Fruit fly (Drosophila melanogaster) whole organism, embryonic: ENCODE data around the gene CG10137.

Experiments used
- Abd-B ChIP-seq: fragments of 200-800 bp; sonication (Bioruptor generic); optimal IDR thresholded peaks from 2 replicates; lab custom pipeline; 2018; ENCODE audit warnings: missing biosample characterization, mild to moderate bottlenecking, missing genetic modification characterization, moderate library complexity
- Bteb2 ChIP-seq: fragments of 200-800 bp; sonication (Bioruptor generic); optimal IDR thresholded peaks from 2 replicates; lab custom pipeline; 2016; ENCODE audit warnings: missing biosample characterization, missing genetic modification characterization
- C15 ChIP-seq: fragments of 200-800 bp; sonication (Bioruptor generic); IDR thresholded peaks from 3 replicates; pipeline ENCODE4 v1.3.6; 2022; ENCODE audit warnings: missing biosample characterization, missing genetic modification characterization
- CG11504 ChIP-seq: fragments of 200-800 bp; sonication (Bioruptor generic); optimal IDR thresholded peaks from 3 replicates; lab custom pipeline; 2019; ENCODE audit warnings: missing biosample characterization, mild to moderate bottlenecking, missing genetic modification characterization, moderate library complexity
- CG11695 ChIP-seq: fragments of 200-800 bp; sonication (Bioruptor generic); IDR thresholded peaks from 3 replicates; pipeline ENCODE4 v1.3.6; 2022; ENCODE audit warnings: missing biosample characterization, missing genetic modification characterization
- CG13424 ChIP-seq: fragments of 200-800 bp; sonication (Bioruptor generic); optimal IDR thresholded peaks from 2 replicates; lab custom pipeline; 2019; ENCODE audit warnings: missing biosample characterization, mild to moderate bottlenecking, missing genetic modification characterization, moderate library complexity
- CG13894 ChIP-seq: fragments of 200-800 bp; sonication (Bioruptor generic); optimal IDR thresholded peaks from 3 replicates; lab custom pipeline; 2018; ENCODE audit warnings: missing biosample characterization, mild to moderate bottlenecking, missing genetic modification characterization, moderate library complexity
- CG14014 ChIP-seq: fragments of 200-800 bp; sonication (Bioruptor generic); IDR thresholded peaks from 2 replicates; pipeline ENCODE4 v1.3.6; 2022; ENCODE audit warnings: missing biosample characterization, missing genetic modification characterization
- CG14710 ChIP-seq: fragments of 200-800 bp; sonication (Bioruptor generic); optimal IDR thresholded peaks from 3 replicates; lab custom pipeline; 2019; ENCODE audit warnings: missing biosample characterization, mild to moderate bottlenecking, missing genetic modification characterization, moderate library complexity
- CG1603 ChIP-seq: fragments of 200-800 bp; sonication (Bioruptor generic); optimal IDR thresholded peaks from 2 replicates; lab custom pipeline; 2019; ENCODE audit warnings: missing biosample characterization, mild to moderate bottlenecking, missing genetic modification characterization, moderate library complexity
- CG1647 ChIP-seq: fragments of 200-800 bp; sonication (Bioruptor generic); optimal IDR thresholded peaks from 3 replicates; lab custom pipeline; 2016; ENCODE audit warnings: missing biosample characterization, missing genetic modification characterization
- CG17802 ChIP-seq: fragments of 200-800 bp; sonication (Bioruptor generic); optimal IDR thresholded peaks from 2 replicates; lab custom pipeline; 2018; ENCODE audit warnings: missing biosample characterization, mild to moderate bottlenecking, missing genetic modification characterization, moderate library complexity
- CG2129 ChIP-seq: fragments of 200-800 bp; sonication (Bioruptor generic); IDR thresholded peaks from 2 replicates; pipeline ENCODE4 v1.3.6; 2022; ENCODE audit warnings: missing biosample characterization, missing genetic modification characterization; ENCODE audit not compliant: partially characterized antibody
- CG2875 ChIP-seq: fragments of 200-800 bp; sonication (Bioruptor generic); optimal IDR thresholded peaks from 2 replicates; lab custom pipeline; 2017; ENCODE audit warnings: missing biosample characterization, mild to moderate bottlenecking, missing genetic modification characterization, missing genetic modification reagents
- CG30403 ChIP-seq: fragments of 200-800 bp; sonication (Bioruptor generic); optimal IDR thresholded peaks from 3 replicates; lab custom pipeline; 2016; ENCODE audit warnings: missing biosample characterization, missing genetic modification characterization
- CG3163 ChIP-seq: fragments of 200-800 bp; sonication (Bioruptor generic); optimal IDR thresholded peaks from 3 replicates; lab custom pipeline; 2016; ENCODE audit warnings: missing biosample characterization, missing genetic modification characterization
- CG34376 ChIP-seq: fragments of 200-800 bp; sonication (Bioruptor generic); optimal IDR thresholded peaks from 2 replicates; lab custom pipeline; 2018; ENCODE audit warnings: missing biosample characterization, mild to moderate bottlenecking, missing genetic modification characterization
- CG5245 ChIP-seq: fragments of 200-800 bp; sonication (Bioruptor generic); optimal IDR thresholded peaks from 3 replicates; lab custom pipeline; 2016; ENCODE audit warnings: missing biosample characterization, missing genetic modification characterization
- CG6254 ChIP-seq: fragments of 200-800 bp; sonication (Bioruptor generic); optimal IDR thresholded peaks from 3 replicates; lab custom pipeline; 2017; ENCODE audit warnings: mild to moderate bottlenecking, missing biosample characterization, missing genetic modification reagents, missing genetic modification characterization
- CG8089 ChIP-seq: fragments of 200-800 bp; sonication (Bioruptor generic); optimal IDR thresholded peaks from 3 replicates; lab custom pipeline; 2016; ENCODE audit warnings: missing biosample characterization, missing genetic modification characterization
- CG8290 ChIP-seq, 3 experiments: fragments of 200-800 bp; sonication (Bioruptor generic); optimal IDR thresholded peaks; 2 replicates each; lab custom pipeline; 2016 to 2019; ENCODE audit warnings: missing biosample characterization in 3 of 3, missing genetic modification characterization in 3 of 3, mild to moderate bottlenecking in 2 of 3, moderate library complexity in 1 of 3
- CG8478 ChIP-seq: fragments of >200 bp; optimal IDR thresholded peaks from 2 replicates; lab custom pipeline; 2018
- CG9609 ChIP-seq: fragments of 200-800 bp; sonication (Bioruptor generic); optimal IDR thresholded peaks from 3 replicates; lab custom pipeline; 2016; ENCODE audit warnings: missing biosample characterization, missing genetic modification characterization
- CTCF ChIP-seq: fragments of 200-800 bp; sonication (Bioruptor generic); optimal IDR thresholded peaks from 2 replicates; lab custom pipeline; 2017; ENCODE audit warnings: missing biosample characterization, mild to moderate bottlenecking, missing genetic modification characterization, moderate library complexity
- Doc2 ChIP-seq: fragments of 200-800 bp; sonication (Bioruptor generic); IDR thresholded peaks from 2 replicates; pipeline ENCODE4 v1.3.6; 2022; ENCODE audit warnings: missing biosample characterization, missing genetic modification characterization
- E2f1 ChIP-seq: fragments of 200-800 bp; sonication (Bioruptor generic); IDR thresholded peaks from 2 replicates; pipeline ENCODE4 v1.3.6; 2022; ENCODE audit warnings: missing biosample characterization, missing genetic modification characterization
- HLH3B ChIP-seq: fragments of 200-800 bp; sonication (Bioruptor generic); IDR thresholded peaks from 2 replicates; pipeline ENCODE4 v1.3.6; 2022; ENCODE audit warnings: missing biosample characterization, missing genetic modification characterization
- Hsf ChIP-seq: fragments of 200-800 bp; sonication (Bioruptor generic); optimal IDR thresholded peaks from 3 replicates; lab custom pipeline; 2016; ENCODE audit warnings: missing biosample characterization, missing genetic modification characterization
- Mrtf ChIP-seq: fragments of 200-800 bp; sonication (Bioruptor generic); IDR thresholded peaks from 3 replicates; pipeline ENCODE4 v1.3.6; 2022; ENCODE audit warnings: missing biosample characterization, missing genetic modification characterization
- Ravus ChIP-seq: fragments of 200-800 bp; sonication (Bioruptor generic); IDR thresholded peaks from 2 replicates; pipeline ENCODE4 v1.3.6; 2022; ENCODE audit warnings: missing biosample characterization, missing genetic modification characterization
- Side ChIP-seq: fragments of 200-800 bp; sonication (Bioruptor generic); optimal IDR thresholded peaks from 2 replicates; lab custom pipeline; 2016; ENCODE audit warnings: missing biosample characterization, missing genetic modification characterization
- Sox100B ChIP-seq: fragments of 200-800 bp; sonication (Bioruptor generic); optimal IDR thresholded peaks from 3 replicates; lab custom pipeline; 2018; ENCODE audit warnings: missing biosample characterization, mild to moderate bottlenecking, missing genetic modification characterization
- Spps ChIP-seq: fragments of 200-800 bp; sonication (Bioruptor generic); optimal IDR thresholded peaks from 2 replicates; lab custom pipeline; 2018; ENCODE audit warnings: missing biosample characterization, mild to moderate bottlenecking, missing genetic modification characterization
- Sry-δ ChIP-seq: fragments of 200-800 bp; sonication (Bioruptor generic); optimal IDR thresholded peaks from 2 replicates; lab custom pipeline; 2016; ENCODE audit warnings: missing biosample characterization, missing genetic modification characterization
- TFAM ChIP-seq: fragments of 200-800 bp; sonication (Bioruptor generic); optimal IDR thresholded peaks from 2 replicates; lab custom pipeline; 2017; ENCODE audit warnings: missing biosample characterization, missing genetic modification characterization, inconsistent platforms
- bbx ChIP-seq: fragments of 200-800 bp; sonication (Bioruptor generic); IDR thresholded peaks from 2 replicates; pipeline ENCODE4 v1.3.6; 2022; ENCODE audit warnings: missing biosample characterization, missing genetic modification characterization; ENCODE audit not compliant: partially characterized antibody
- dan ChIP-seq: fragments of 200-800 bp; sonication (Bioruptor generic); IDR thresholded peaks from 2 replicates; pipeline ENCODE4 v1.3.6; 2022; ENCODE audit warnings: missing biosample characterization, missing genetic modification characterization
- danr ChIP-seq: fragments of 200-800 bp; sonication (Bioruptor generic); IDR thresholded peaks from 2 replicates; pipeline ENCODE4 v1.3.6; 2022; ENCODE audit warnings: missing biosample characterization, missing genetic modification characterization
- dimm ChIP-seq: fragments of 200-800 bp; sonication (Bioruptor generic); IDR thresholded peaks from 2 replicates; pipeline ENCODE4 v1.3.6; 2022; ENCODE audit warnings: missing biosample characterization, missing genetic modification characterization
- gem ChIP-seq: fragments of 200-800 bp; sonication (Bioruptor generic); optimal IDR thresholded peaks from 2 replicates; lab custom pipeline; 2019; ENCODE audit warnings: missing biosample characterization, mild to moderate bottlenecking, missing genetic modification characterization, moderate library complexity
- hb ChIP-seq: fragments of 200-800 bp; sonication (Bioruptor generic); IDR thresholded peaks from 3 replicates; pipeline ENCODE4 v1.3.6; 2022; ENCODE audit warnings: missing biosample characterization, missing genetic modification characterization; ENCODE audit not compliant: partially characterized antibody
- inv ChIP-seq: fragments of 200-800 bp; sonication (Bioruptor generic); IDR thresholded peaks from 2 replicates; pipeline ENCODE4 v1.3.6; 2022; ENCODE audit warnings: missing biosample characterization, missing genetic modification characterization; ENCODE audit not compliant: partially characterized antibody
- nerfin-2 ChIP-seq: fragments of 200-800 bp; sonication (Bioruptor generic); IDR thresholded peaks from 2 replicates; pipeline ENCODE4 v1.3.6; 2022; ENCODE audit warnings: missing biosample characterization, missing genetic modification characterization; ENCODE audit not compliant: partially characterized antibody
- org-1 ChIP-seq: fragments of 200-800 bp; sonication (Bioruptor generic); optimal IDR thresholded peaks from 2 replicates; lab custom pipeline; 2017; ENCODE audit warnings: missing biosample characterization, missing genetic modification characterization
- p53 ChIP-seq: fragments of 200-800 bp; sonication (Bioruptor generic); optimal IDR thresholded peaks from 2 replicates; lab custom pipeline; 2016; ENCODE audit warnings: missing biosample characterization, missing genetic modification characterization
- pfk ChIP-seq: fragments of 200-800 bp; sonication (Bioruptor generic); optimal IDR thresholded peaks from 2 replicates; lab custom pipeline; 2018; ENCODE audit warnings: missing biosample characterization, mild to moderate bottlenecking, missing genetic modification characterization, moderate library complexity
- repo ChIP-seq: fragments of 200-800 bp; sonication (Bioruptor generic); optimal IDR thresholded peaks from 2 replicates; lab custom pipeline; 2016; ENCODE audit warnings: missing biosample characterization, missing genetic modification characterization
- sc ChIP-seq, 3 experiments: fragments of >200 bp in 2 of 3; fragments of 200-800 bp in 1 of 3; sonication (Bioruptor generic) in 1 of 3; optimal IDR thresholded peaks; 2 replicates in 2 of 3; 3 replicates in 1 of 3; lab custom pipeline; 2017; ENCODE audit warnings: mild to moderate bottlenecking in 1 of 3, missing biosample characterization in 1 of 3, missing genetic modification characterization in 1 of 3, missing genetic modification reagents in 1 of 3
- stc ChIP-seq: fragments of 200-800 bp; sonication (Bioruptor generic); IDR thresholded peaks from 2 replicates; pipeline ENCODE4 v1.3.6; 2022; ENCODE audit warnings: missing biosample characterization, missing genetic modification characterization
- ttk ChIP-seq: fragments of 200-800 bp; sonication (Bioruptor generic); IDR thresholded peaks from 2 replicates; pipeline ENCODE4 v2.1.2; 2022; ENCODE audit warnings: missing biosample characterization, missing genetic modification characterization
- zf30C ChIP-seq: fragments of 200-800 bp; sonication (Bioruptor generic); optimal IDR thresholded peaks from 3 replicates; lab custom pipeline; 2018; ENCODE audit warnings: missing biosample characterization, mild to moderate bottlenecking, missing genetic modification characterization

Gene CG10137

DNA sequence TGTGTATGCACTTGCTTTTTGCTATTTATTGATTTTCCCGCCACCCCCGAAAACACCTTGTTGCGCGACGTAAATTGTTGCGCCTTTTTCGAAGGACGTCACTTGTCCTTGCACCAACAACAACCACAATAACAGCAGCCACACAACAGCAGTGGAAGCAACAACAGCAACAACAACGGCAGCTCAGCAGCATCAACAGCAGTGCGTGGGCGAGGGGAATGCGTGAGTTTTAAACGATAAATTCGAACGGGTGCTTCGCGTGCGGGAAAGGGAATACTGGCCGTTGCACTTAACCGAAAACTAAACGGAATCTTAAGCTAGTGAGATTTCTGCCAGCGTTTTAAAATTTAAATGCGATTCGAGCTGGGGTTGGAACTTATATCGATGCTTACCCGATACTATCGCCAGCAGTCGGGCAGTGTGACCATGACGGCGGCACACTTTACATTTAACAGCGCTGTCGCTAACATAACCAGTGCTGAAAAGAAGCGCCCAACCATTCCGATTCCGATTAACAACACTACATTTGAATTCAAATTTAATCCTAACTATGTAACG lies 18.0 kb upstream of the CG10137 start, which contains the start of gene cyst (continued):
- no peak for TF ChIP-seq dimm (GFP tag; lab: Robert Waterston, UW)
- no peak for TF ChIP-seq CG11504
- peak; percentile 94 for TF ChIP-seq inv (GFP tag; lab: Robert Waterston, UW)
- no peak for TF ChIP-seq Spps
- TF ChIP-seq p53 (GFP tag; lab: Kevin White, UChicago): peak; percentile 50
- peak; percentile 51 for TF ChIP-seq Abd-B (GFP tag; lab: Kevin White, UChicago)
- TF ChIP-seq CG17802 (tag; lab: Kevin White, UChicago): no peak
- TF ChIP-seq CTCF (GFP tag; lab: Kevin White, UChicago): peak; percentile 18
- TF ChIP-seq TFAM (GFP tag; lab: Kevin White, UChicago): no peak
- TF ChIP-seq CG30403 (GFP tag; lab: Kevin White, UChicago): peak; percentile 43
- no peak for TF ChIP-seq CG5245 (GFP tag; lab: Kevin White, UChicago)
- no peak for TF ChIP-seq CG13894
- TF ChIP-seq CG2129 (GFP tag; lab: Robert Waterston, UW): peak; percentile 92
- TF ChIP-seq HLH3B (GFP tag; lab: Robert Waterston, UW): no peak
- TF ChIP-seq CG14710 (tag; lab: Kevin White, UChicago): peak; percentile 63
- TF ChIP-seq CG2875: no peak
- no peak for TF ChIP-seq Ravus (GFP tag; lab: Robert Waterston, UW)
- no peak for TF ChIP-seq Doc2 (GFP tag; lab: Robert Waterston, UW)
- TF ChIP-seq Mrtf: no peak
- TF ChIP-seq Sox100B (GFP tag; lab: Kevin White, UChicago): no peak
- no peak for TF ChIP-seq E2f1 (GFP tag; lab: Robert Waterston, UW)
- peak; percentile 20 for TF ChIP-seq CG3163 (GFP tag; lab: Kevin White, UChicago)
- peak; percentile 83 for TF ChIP-seq CG8478 (lab: Kevin White, UChicago)
- TF ChIP-seq Side (GFP tag; lab: Kevin White, UChicago): peak; percentile 11
- TF ChIP-seq Bteb2 (GFP tag; lab: Kevin White, UChicago): peak; percentile 2
- no peak for TF ChIP-seq C15 (GFP tag; lab: Robert Waterston, UW)
- TF ChIP-seq pfk: no peak
- TF ChIP-seq sc (optimal IDR thresholded peaks at IDR 0.05; lab: Kevin White, UChicago): no peak
- no peak for TF ChIP-seq sc (GFP tag; optimal IDR thresholded peaks at IDR 0.05; lab: Kevin White, UChicago)
- no peak for TF ChIP-seq CG11695 (GFP tag; lab: Robert Waterston, UW)
- peak; percentile 18 for TF ChIP-seq Hsf (GFP tag; lab: Kevin White, UChicago)
- TF ChIP-seq CG1647 (GFP tag; lab: Kevin White, UChicago): peak; percentile 46
- no peak for TF ChIP-seq danr (GFP tag; lab: Robert Waterston, UW)
- no peak for TF ChIP-seq CG8290 (GFP tag; optimal IDR thresholded peaks at IDR 0.05; lab: Kevin White, UChicago)
- TF ChIP-seq CG8290 (tag; optimal IDR thresholded peaks at IDR 0.05; lab: Kevin White, UChicago): no peak
- no peak for TF ChIP-seq ttk (GFP tag; lab: Robert Waterston, UW)
- TF ChIP-seq CG14014 (GFP tag; lab: Robert Waterston, UW): no peak
- no peak for TF ChIP-seq gem (tag; lab: Kevin White, UChicago)
- TF ChIP-seq nerfin-2 (GFP tag; lab: Robert Waterston, UW): peak; percentile 90
- no peak for TF ChIP-seq CG1603 (tag; lab: Kevin White, UChicago)
- no peak for TF ChIP-seq org-1 (GFP tag; lab: Kevin White, UChicago)
- TF ChIP-seq hb: peak; percentile 94
- peak; percentile 98 for TF ChIP-seq bbx
- no peak for TF ChIP-seq stc (GFP tag; lab: Robert Waterston, UW)
- TF ChIP-seq CG8089 (GFP tag; lab: Kevin White, UChicago): no peak
- no peak for TF ChIP-seq CG34376 (GFP tag; lab: Kevin White, UChicago)
- no peak for TF ChIP-seq zf30C
- no peak for TF ChIP-seq CG6254 (GFP tag; lab: Kevin White, UChicago)
- TF ChIP-seq CG13424: no peak
- peak; percentile 44 for TF ChIP-seq repo (GFP tag; lab: Kevin White, UChicago)
- peak; percentile 93 for TF ChIP-seq Sry-δ (GFP tag; lab: Kevin White, UChicago)
- TF ChIP-seq dan (GFP tag; lab: Robert Waterston, UW): no peak
- TF ChIP-seq CG9609 (GFP tag; lab: Kevin White, UChicago): peak; percentile 37
